Worm (Caenorhabditis elegans): ENCODE measurements around the gene ife-3.
A peak's percentile ranks its signal among the peaks of the same experiment; 100 is the strongest.

The ife-3 gene

ce11 chrV:6271-6670 is 1.4 kb downstream of the ife-3 start (continued):
- peak; percentile 26; the same call in 1 of the 2 replicates for TF ChIP-seq mcd-1 (GFP tag; IDR thresholded peaks at IDR 0.05)
- TF ChIP-seq lsl-1 (GFP tag; optimal IDR thresholded peaks at IDR 0.05), result peak; percentile 17
- TF ChIP-seq nhr-179 (tag; optimal IDR thresholded peaks at IDR 0.05), result no peak
- peak; percentile 1 for TF ChIP-seq xnd-1 (tag; optimal IDR thresholded peaks at IDR 0.05)
- TF ChIP-seq Y79H2A.3 (GFP tag; conservative IDR thresholded peaks at IDR 0.05), result 0 out of 2 replicates have a peak, but pooled peaks have one; percentile 52
- TF ChIP-seq snpc-4 (GFP tag; optimal IDR thresholded peaks at IDR 0.05), result peak; percentile 39
- TF ChIP-seq snpc-4 (tag; optimal IDR thresholded peaks at IDR 0.05), result no peak
- peak; percentile 66 for TF ChIP-seq snpc-1.3 (tag; optimal IDR thresholded peaks at IDR 0.05; ENCODE audit: insufficient read depth)
- peak; percentile 54 for TF ChIP-seq snpc-3.4 (tag; optimal IDR thresholded peaks at IDR 0.05)
- TF ChIP-seq lin-35 (GFP tag; optimal IDR thresholded peaks at IDR 0.05), result peak in 1 of 3 experiments; percentile 15
- peak; percentile 94 for TF ChIP-seq hrde-1 (tag; optimal IDR thresholded peaks at IDR 0.05; ENCODE audit: borderline replicate concordance)
- TF ChIP-seq F10E7.11 (tag; optimal IDR thresholded peaks at IDR 0.05), result peak; percentile 16
- peak; percentile 50; the same call in 1 of the 2 replicates for TF ChIP-seq madf-6 (GFP tag; IDR thresholded peaks at IDR 0.05)
- TF ChIP-seq madf-3 (GFP tag; IDR thresholded peaks at IDR 0.05), result peak; percentile 26; the same call in 1 of the 2 replicates
- 0 out of 2 replicates have a peak, but pooled peaks have one; percentile 16 for TF ChIP-seq ceh-91 (GFP tag; IDR thresholded peaks at IDR 0.05)
- peak; percentile 81; the same call in 1 of the 2 replicates for TF ChIP-seq B0336.3 (GFP tag; IDR thresholded peaks at IDR 0.05)
- peak; percentile 38 for TF ChIP-seq unc-130 (GFP tag; optimal IDR thresholded peaks at IDR 0.05)

ce11 chrV:1335-1734 is 6.3 kb downstream of the ife-3 start, which contains the start of gene idpp-2:
idpp-2 (plus strand) TSS chrV:1635.
- TF ChIP-seq C06A6.2 (GFP tag; conservative IDR thresholded peaks at IDR 0.05) (no peak), attf-6 (GFP tag; IDR thresholded peaks at IDR 0.05) (no peak)

All from whole organism, young adult.